Fruit fly (Drosophila melanogaster) whole organism, embryonic: ENCODE results near the gene CG43675.

Experiments used
- B-H2 ChIP-seq: fragments of 200-800 bp; sonication (Bioruptor generic); optimal IDR thresholded peaks from 2 replicates; lab custom pipeline; 2018; ENCODE audit warnings: missing biosample characterization, mild to moderate bottlenecking, missing genetic modification characterization
- Bteb2 ChIP-seq: fragments of 200-800 bp; sonication (Bioruptor generic); optimal IDR thresholded peaks from 2 replicates; lab custom pipeline; 2016; ENCODE audit warnings: missing biosample characterization, missing genetic modification characterization
- CG10274 ChIP-seq: fragments of 200-800 bp; sonication (Bioruptor generic); optimal IDR thresholded peaks from 3 replicates; lab custom pipeline; 2017; ENCODE audit warnings: missing biosample characterization, mild to moderate bottlenecking, missing genetic modification characterization
- CG10431 ChIP-seq: fragments of 200-800 bp; sonication (Bioruptor generic); optimal IDR thresholded peaks from 3 replicates; lab custom pipeline; 2018; ENCODE audit warnings: missing biosample characterization, mild to moderate bottlenecking, missing genetic modification characterization
- CG12659 ChIP-seq: fragments of 200-800 bp; sonication (Bioruptor generic); optimal IDR thresholded peaks from 3 replicates; lab custom pipeline; 2017; ENCODE audit warnings: mild to moderate bottlenecking, missing biosample characterization, missing genetic modification reagents, missing genetic modification characterization
- CG15479 ChIP-seq: fragments of 200-800 bp; sonication (Bioruptor generic); optimal IDR thresholded peaks from 3 replicates; lab custom pipeline; 2019; ENCODE audit warnings: missing biosample characterization, mild to moderate bottlenecking, missing genetic modification characterization, moderate library complexity
- CG17359 ChIP-seq: fragments of 200-800 bp; sonication (Bioruptor generic); optimal IDR thresholded peaks from 3 replicates; lab custom pipeline; 2018; ENCODE audit warnings: missing biosample characterization, mild to moderate bottlenecking, missing genetic modification characterization, moderate library complexity
- CG2120 ChIP-seq: fragments of 200-800 bp; sonication (Bioruptor generic); optimal IDR thresholded peaks from 3 replicates; lab custom pipeline; 2016; ENCODE audit warnings: missing biosample characterization, missing genetic modification characterization
- CG2199 ChIP-seq: fragments of 200-800 bp; sonication (Bioruptor generic); IDR thresholded peaks from 3 replicates; pipeline ENCODE4 v1.3.6; 2022; ENCODE audit warnings: missing biosample characterization, missing genetic modification characterization
- CG2202 ChIP-seq: fragments of 200-800 bp; sonication (Bioruptor generic); optimal IDR thresholded peaks from 2 replicates; lab custom pipeline; 2018; ENCODE audit warnings: missing biosample characterization, mild to moderate bottlenecking, missing genetic modification characterization
- CG31388 ChIP-seq: fragments of 200-800 bp; sonication (Bioruptor generic); optimal IDR thresholded peaks from 2 replicates; lab custom pipeline; 2016; ENCODE audit warnings: missing biosample characterization, missing genetic modification characterization
- CG32772 ChIP-seq: fragments of 200-800 bp; sonication (Bioruptor generic); IDR thresholded peaks from 2 replicates; pipeline ENCODE4 v1.3.6; 2022; ENCODE audit warnings: missing biosample characterization, missing genetic modification characterization
- CG4282 ChIP-seq: fragments of 200-800 bp; sonication (Bioruptor generic); optimal IDR thresholded peaks from 2 replicates; lab custom pipeline; 2016; ENCODE audit warnings: missing biosample characterization, missing genetic modification characterization
- CG5245 ChIP-seq: fragments of 200-800 bp; sonication (Bioruptor generic); optimal IDR thresholded peaks from 3 replicates; lab custom pipeline; 2016; ENCODE audit warnings: missing biosample characterization, missing genetic modification characterization
- CG6254 ChIP-seq: fragments of 200-800 bp; sonication (Bioruptor generic); optimal IDR thresholded peaks from 3 replicates; lab custom pipeline; 2017; ENCODE audit warnings: mild to moderate bottlenecking, missing biosample characterization, missing genetic modification reagents, missing genetic modification characterization
- CG7839 ChIP-seq: fragments of 200-800 bp; sonication (Bioruptor generic); optimal IDR thresholded peaks from 3 replicates; lab custom pipeline; 2018; ENCODE audit warnings: missing biosample characterization, mild to moderate bottlenecking, missing genetic modification characterization, moderate library complexity
- CG9817 ChIP-seq: fragments of 200-800 bp; sonication (Bioruptor generic); optimal IDR thresholded peaks from 2 replicates; lab custom pipeline; 2018; ENCODE audit warnings: missing biosample characterization, mild to moderate bottlenecking, missing genetic modification characterization, moderate library complexity
- CG9932 ChIP-seq: fragments of 200-800 bp; sonication (Bioruptor generic); IDR thresholded peaks from 2 replicates; pipeline ENCODE4 v1.3.6; 2022; ENCODE audit warnings: missing biosample characterization, missing genetic modification characterization
- Deaf1 ChIP-seq: fragments of 200-800 bp; optimal IDR thresholded peaks from 3 replicates; lab custom pipeline; 2019; ENCODE audit warnings: missing biosample characterization, mild to moderate bottlenecking, missing genetic modification characterization, moderate library complexity
- ERR ChIP-seq: fragments of 200-800 bp; sonication (Bioruptor generic); optimal IDR thresholded peaks from 2 replicates; lab custom pipeline; 2016; ENCODE audit warnings: missing biosample characterization, missing genetic modification characterization
- Ets97D ChIP-seq: fragments of 200-800 bp; sonication (Bioruptor generic); optimal IDR thresholded peaks from 3 replicates; lab custom pipeline; 2016; ENCODE audit warnings: missing biosample characterization, missing genetic modification characterization
- HLH54F ChIP-seq: fragments of 200-800 bp; sonication (Bioruptor generic); optimal IDR thresholded peaks from 3 replicates; lab custom pipeline; 2016; ENCODE audit warnings: missing biosample characterization, missing genetic modification characterization
- Hr78 ChIP-seq, 2 experiments: fragments of 200-800 bp in 1 of 2; fragments of >200 bp in 1 of 2; sonication (Bioruptor generic) in 1 of 2; optimal IDR thresholded peaks; 2 replicates each; lab custom pipeline; 2017 to 2019; ENCODE audit warnings: missing biosample characterization in 2 of 2, missing genetic modification characterization in 2 of 2, mild to moderate bottlenecking in 1 of 2, moderate library complexity in 1 of 2
- Kr ChIP-seq: fragments of 200-800 bp; sonication (Bioruptor generic); optimal IDR thresholded peaks from 2 replicates; lab custom pipeline; 2017; ENCODE audit warnings: missing biosample characterization, mild to moderate bottlenecking, missing genetic modification characterization
- Lpt ChIP-seq: fragments of >200 bp; optimal IDR thresholded peaks from 2 replicates; lab custom pipeline; 2018; ENCODE audit warnings: missing biosample characterization, missing genetic modification characterization
- NC2α ChIP-seq: fragments of 200-800 bp; sonication (Bioruptor generic); optimal IDR thresholded peaks from 2 replicates; lab custom pipeline; 2016; ENCODE audit warnings: missing biosample characterization, missing genetic modification characterization
- Nf-YB ChIP-seq: fragments of 200-800 bp; sonication (Bioruptor generic); optimal IDR thresholded peaks from 3 replicates; lab custom pipeline; 2019; ENCODE audit warnings: missing biosample characterization, mild to moderate bottlenecking, missing genetic modification characterization, moderate library complexity
- Ptx1 ChIP-seq: fragments of 200-800 bp; sonication (Bioruptor generic); IDR thresholded peaks from 2 replicates; pipeline ENCODE4 v1.3.6; 2022; ENCODE audit warnings: missing biosample characterization, missing genetic modification characterization
- Spps ChIP-seq: fragments of 200-800 bp; sonication (Bioruptor generic); optimal IDR thresholded peaks from 2 replicates; lab custom pipeline; 2018; ENCODE audit warnings: missing biosample characterization, mild to moderate bottlenecking, missing genetic modification characterization
- ab ChIP-seq: fragments of 200-800 bp; sonication (Bioruptor generic); optimal IDR thresholded peaks from 2 replicates; lab custom pipeline; 2016; ENCODE audit warnings: missing biosample characterization, missing genetic modification characterization
- cato ChIP-seq: fragments of 200-800 bp; sonication (Bioruptor generic); optimal IDR thresholded peaks from 2 replicates; lab custom pipeline; 2016; ENCODE audit warnings: missing biosample characterization, missing genetic modification characterization, borderline replicate concordance
- chm ChIP-seq: fragments of 200-800 bp; sonication (Bioruptor generic); IDR thresholded peaks from 2 replicates; pipeline ENCODE4 v1.3.6; 2022; ENCODE audit warnings: missing biosample characterization, missing genetic modification characterization
- cwo ChIP-seq: fragments of 200-800 bp; sonication (Bioruptor generic); optimal IDR thresholded peaks from 3 replicates; lab custom pipeline; 2017; ENCODE audit warnings: missing biosample characterization, missing genetic modification characterization, mild to moderate bottlenecking, moderate library complexity, missing genetic modification reagents
- dan ChIP-seq: fragments of 200-800 bp; sonication (Bioruptor generic); IDR thresholded peaks from 2 replicates; pipeline ENCODE4 v1.3.6; 2022; ENCODE audit warnings: missing biosample characterization, missing genetic modification characterization
- dati ChIP-seq: fragments of 200-800 bp; sonication (Bioruptor generic); IDR thresholded peaks from 2 replicates; pipeline ENCODE4 v1.3.6; 2022; ENCODE audit warnings: missing biosample characterization, missing genetic modification characterization
- dmrt99B ChIP-seq: fragments of 200-800 bp; sonication (Bioruptor generic); optimal IDR thresholded peaks from 2 replicates; lab custom pipeline; 2018; ENCODE audit warnings: missing biosample characterization, mild to moderate bottlenecking, missing genetic modification characterization, moderate library complexity
- gsb ChIP-seq: fragments of 200-800 bp; sonication (Bioruptor generic); IDR thresholded peaks from 2 replicates; pipeline ENCODE4 v1.3.6; 2022; ENCODE audit warnings: missing biosample characterization, missing genetic modification characterization
- gsb-n ChIP-seq: fragments of 200-800 bp; sonication (Bioruptor generic); optimal IDR thresholded peaks from 3 replicates; lab custom pipeline; 2018; ENCODE audit warnings: missing biosample characterization, mild to moderate bottlenecking, missing genetic modification characterization
- ham ChIP-seq: fragments of 200-800 bp; sonication (Bioruptor generic); IDR thresholded peaks from 2 replicates; pipeline ENCODE4 v1.3.6; 2022; ENCODE audit warnings: missing biosample characterization, missing genetic modification characterization
- hb ChIP-seq: fragments of 200-800 bp; sonication (Bioruptor generic); IDR thresholded peaks from 3 replicates; pipeline ENCODE4 v1.3.6; 2022; ENCODE audit warnings: missing biosample characterization, missing genetic modification characterization; ENCODE audit not compliant: partially characterized antibody
- hth ChIP-seq: fragments of >200 bp; optimal IDR thresholded peaks from 2 replicates; lab custom pipeline; 2017; ENCODE audit warnings: inconsistent platforms
- klu ChIP-seq: fragments of 200-800 bp; sonication (Bioruptor generic); IDR thresholded peaks from 2 replicates; pipeline ENCODE4 v1.3.6; 2022; ENCODE audit warnings: missing biosample characterization, missing genetic modification characterization
- lbe ChIP-seq: fragments of 200-800 bp; sonication (Bioruptor generic); optimal IDR thresholded peaks from 2 replicates; lab custom pipeline; 2016; ENCODE audit warnings: missing biosample characterization, mild to moderate bottlenecking, missing genetic modification characterization
- run ChIP-seq: fragments of 200-800 bp; sonication (Bioruptor generic); optimal IDR thresholded peaks from 3 replicates; lab custom pipeline; 2018; ENCODE audit warnings: missing biosample characterization, mild to moderate bottlenecking, missing genetic modification characterization
- sim ChIP-seq: fragments of 200-800 bp; sonication (Bioruptor generic); IDR thresholded peaks from 2 replicates; pipeline ENCODE4 v1.3.6; 2022; ENCODE audit warnings: missing biosample characterization, missing genetic modification characterization
- sima ChIP-seq: fragments of 200-800 bp; sonication (Bioruptor generic); optimal IDR thresholded peaks from 2 replicates; lab custom pipeline; 2016; ENCODE audit warnings: missing biosample characterization, missing genetic modification characterization
- tgo ChIP-seq: fragments of 200-800 bp; sonication (Bioruptor generic); IDR thresholded peaks from 3 replicates; pipeline ENCODE4 v1.3.6; 2022; ENCODE audit warnings: missing biosample characterization, missing genetic modification characterization
- trh ChIP-seq: fragments of 200-800 bp; sonication (Bioruptor generic); optimal IDR thresholded peaks from 2 replicates; lab custom pipeline; 2016; ENCODE audit warnings: missing biosample characterization, missing genetic modification characterization
- tup ChIP-seq: fragments of 200-800 bp; sonication (Bioruptor generic); optimal IDR thresholded peaks from 2 replicates; lab custom pipeline; 2016; ENCODE audit warnings: missing biosample characterization, mild to moderate bottlenecking, missing genetic modification characterization, moderate library complexity
- zen ChIP-seq: fragments of 200-800 bp; sonication (Bioruptor generic); optimal IDR thresholded peaks from 3 replicates; lab custom pipeline; 2018; ENCODE audit warnings: missing biosample characterization, mild to moderate bottlenecking, missing genetic modification characterization, moderate library complexity

CG43675 gene

DNA sequence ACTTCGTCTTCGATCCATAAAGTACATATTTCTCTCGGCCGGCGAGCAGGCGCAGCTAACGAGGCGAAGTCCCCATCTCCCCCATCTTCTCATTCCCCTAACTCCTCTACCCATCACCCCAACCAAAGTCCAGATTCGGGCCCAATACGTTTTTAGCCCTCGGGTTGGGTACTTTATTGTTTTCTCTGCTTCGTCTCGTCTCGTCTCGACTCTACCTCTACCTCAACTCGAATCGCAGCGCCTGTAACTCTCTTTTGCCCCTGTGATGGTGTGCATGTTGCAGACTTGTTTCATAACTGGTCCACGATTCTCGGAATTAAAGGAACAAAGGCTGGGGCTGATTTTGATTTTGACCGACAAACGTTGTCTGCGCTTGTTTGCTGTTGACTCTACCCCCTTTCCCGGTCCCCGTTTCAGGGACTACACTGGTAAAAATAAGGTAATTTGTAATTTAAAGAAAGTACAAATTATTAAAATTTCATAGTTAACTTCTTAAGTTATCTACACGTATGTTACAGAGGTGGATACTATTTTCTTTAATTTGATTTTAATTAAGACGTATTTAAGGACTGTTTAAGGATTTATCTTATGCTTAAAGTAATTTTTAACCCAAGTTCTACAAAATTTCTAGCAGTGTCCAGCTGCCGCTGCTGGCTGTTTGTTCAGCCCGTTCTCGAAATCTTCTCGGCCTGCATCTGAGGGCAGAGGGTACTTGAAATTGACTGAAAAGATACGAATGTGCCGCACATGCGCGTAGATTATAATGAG, 23.5 kb downstream of the CG43675 start (continued):
- TF ChIP-seq CG32772: peak; percentile 27; the same call in 1 of the 2 replicates
- no peak for TF ChIP-seq CG31388
- peak; percentile 75 for TF ChIP-seq CG15479 (GFP tag; lab: Kevin White, UChicago)
- peak; percentile 79 for TF ChIP-seq CG2202 (tag; lab: Kevin White, UChicago)
- no peak for TF ChIP-seq Ets97D (GFP tag; lab: Kevin White, UChicago)
- no peak for TF ChIP-seq gsb (GFP tag; lab: Robert Waterston, UW)
- TF ChIP-seq Hr78 (GFP tag; optimal IDR thresholded peaks at IDR 0.05; lab: Kevin White, UChicago): peak in 1 of 2 experiments; percentile 54
- no peak for TF ChIP-seq run (tag; lab: Kevin White, UChicago)
- no peak for TF ChIP-seq sim (GFP tag; lab: Robert Waterston, UW)
- no peak for TF ChIP-seq Bteb2 (GFP tag; lab: Kevin White, UChicago)
- TF ChIP-seq gsb-n: peak; percentile 80
- TF ChIP-seq Ptx1 (GFP tag; lab: Robert Waterston, UW): peak; percentile 21; the same call in 1 of the 2 replicates
- peak; percentile 63 for TF ChIP-seq Spps (tag; lab: Kevin White, UChicago)
- peak; percentile 72 for TF ChIP-seq CG6254
- TF ChIP-seq Deaf1 (tag; lab: Kevin White, UChicago): peak; percentile 45
- no peak for TF ChIP-seq dan (GFP tag; lab: Robert Waterston, UW)
- no peak for TF ChIP-seq CG9932 (GFP tag; lab: Robert Waterston, UW)
- no peak for TF ChIP-seq ERR
- TF ChIP-seq tgo (GFP tag; lab: Robert Waterston, UW): no peak
- TF ChIP-seq CG5245: peak; percentile 38
- TF ChIP-seq CG12659 (GFP tag; lab: Kevin White, UChicago): peak; percentile 15
- TF ChIP-seq cato: no peak
- TF ChIP-seq dmrt99B (tag; lab: Kevin White, UChicago): peak; percentile 48
- TF ChIP-seq CG10274 (GFP tag; lab: Kevin White, UChicago): no peak
- no peak for TF ChIP-seq ham (GFP tag; lab: Robert Waterston, UW)
- peak; percentile 87 for TF ChIP-seq Kr
- no peak for TF ChIP-seq Lpt (GFP tag; lab: Kevin White, UChicago)
- no peak for TF ChIP-seq dati (GFP tag; lab: Robert Waterston, UW)
- TF ChIP-seq B-H2 (GFP tag; lab: Kevin White, UChicago): no peak
- TF ChIP-seq CG4282: no peak
- TF ChIP-seq CG10431 (GFP tag; lab: Kevin White, UChicago): peak; percentile 30
- peak; percentile 51 for TF ChIP-seq Nf-YB (GFP tag; lab: Kevin White, UChicago)
- no peak for TF ChIP-seq CG9817 (tag; lab: Kevin White, UChicago)
- TF ChIP-seq tup (GFP tag; lab: Kevin White, UChicago): no peak
- no peak for TF ChIP-seq HLH54F (GFP tag; lab: Kevin White, UChicago)
- TF ChIP-seq zen: peak; percentile 71
- no peak for TF ChIP-seq CG2199 (GFP tag; lab: Robert Waterston, UW)
- TF ChIP-seq CG2120 (GFP tag; lab: Kevin White, UChicago): no peak
- peak; percentile 1 for TF ChIP-seq trh (GFP tag; lab: Kevin White, UChicago)
- TF ChIP-seq sima (GFP tag; lab: Kevin White, UChicago): no peak
- TF ChIP-seq hb (GFP tag; lab: Robert Waterston, UW): no peak
- peak; percentile 71 for TF ChIP-seq CG7839 (tag; lab: Kevin White, UChicago)
- peak; percentile 5 for TF ChIP-seq CG17359 (tag; lab: Kevin White, UChicago)
- TF ChIP-seq NC2α (GFP tag; lab: Kevin White, UChicago): no peak
- no peak for TF ChIP-seq hth (lab: Kevin White, UChicago)
- no peak for TF ChIP-seq klu (GFP tag; lab: Robert Waterston, UW)
- TF ChIP-seq lbe (GFP tag; lab: Kevin White, UChicago): peak; percentile 84
- peak; percentile 48; the same call in 1 of the 2 replicates for TF ChIP-seq chm (GFP tag; lab: Robert Waterston, UW)
- no peak for TF ChIP-seq cwo (GFP tag; lab: Kevin White, UChicago)
- TF ChIP-seq ab: no peak
